Worm (Caenorhabditis elegans): ENCODE measurements around the gene F38A5.8.
A peak's percentile ranks its signal among the peaks of the same experiment; 100 is the strongest.

F38A5.8 gene

DNA sequence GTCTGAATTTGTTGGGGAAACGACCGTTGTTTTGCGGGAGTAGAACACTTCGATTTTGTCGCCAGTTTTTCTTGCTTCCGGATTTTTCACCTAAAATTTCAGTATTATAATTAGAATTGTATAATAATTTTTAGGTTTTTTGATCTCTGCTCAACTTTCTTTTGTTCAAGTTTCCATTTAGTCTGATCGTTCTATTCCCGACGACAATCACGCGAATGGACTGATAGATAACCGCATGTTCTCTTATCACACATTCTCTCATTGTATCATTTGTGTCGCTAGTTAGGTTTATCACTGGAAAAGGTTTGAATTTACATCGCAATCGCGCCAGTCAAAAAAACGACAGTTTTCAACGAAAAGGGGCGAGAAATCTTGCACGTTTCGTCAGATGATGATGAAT is 44.7 kb upstream of the F38A5.8 start (continued):
- TF ChIP-seq dmd-8 (GFP tag; IDR thresholded peaks at IDR 0.05): no peak
- no peak for TF ChIP-seq unc-62 (GFP tag; optimal IDR thresholded peaks at IDR 0.05 in 1 of 2)
- TF ChIP-seq unc-62 (tag; optimal IDR thresholded peaks at IDR 0.05): no peak
- no peak for TF ChIP-seq D1046.2 (GFP tag; IDR thresholded peaks at IDR 0.05)
- no peak for TF ChIP-seq mxl-2 (GFP tag; conservative IDR thresholded peaks at IDR 0.05)
- peak; percentile 50; the same call in 1 of the 2 replicates for TF ChIP-seq lin-1 (GFP tag; IDR thresholded peaks at IDR 0.05)
- TF ChIP-seq zfp-2 (tag; optimal IDR thresholded peaks at IDR 0.05): no peak
- no peak for TF ChIP-seq F49E8.2 (tag; optimal IDR thresholded peaks at IDR 0.05; ENCODE audit: borderline replicate concordance)
- no peak for TF ChIP-seq ceh-62 (tag; optimal IDR thresholded peaks at IDR 0.05)
- TF ChIP-seq nhr-11 (tag; optimal IDR thresholded peaks at IDR 0.05): no peak
- TF ChIP-seq php-3 (GFP tag; IDR thresholded peaks at IDR 0.05): peak; percentile 61
- no peak for TF ChIP-seq nhr-111 (GFP tag; optimal IDR thresholded peaks at IDR 0.05)
- peak; percentile 83 for TF ChIP-seq hlh-11 (tag; optimal IDR thresholded peaks at IDR 0.05)
- TF ChIP-seq sdz-12 (GFP tag; optimal IDR thresholded peaks at IDR 0.05): no peak
- TF ChIP-seq gei-8 (GFP tag; optimal IDR thresholded peaks at IDR 0.05): no peak
- TF ChIP-seq lsy-2 (tag; optimal IDR thresholded peaks at IDR 0.05): no peak
- TF ChIP-seq zip-11 (GFP tag; IDR thresholded peaks at IDR 0.05): no peak
- no peak for TF ChIP-seq ZK337.2 (GFP tag; IDR thresholded peaks at IDR 0.05)
- TF ChIP-seq unc-130 (GFP tag; optimal IDR thresholded peaks at IDR 0.05): no peak
- no peak for TF ChIP-seq mdt-29 (GFP tag; IDR thresholded peaks at IDR 0.05)
- no peak for TF ChIP-seq nhr-25 (tag; optimal IDR thresholded peaks at IDR 0.05; ENCODE audit: borderline replicate concordance, insufficient read depth)
- TF ChIP-seq jun-1 (tag; optimal IDR thresholded peaks at IDR 0.05): no peak

DNA sequence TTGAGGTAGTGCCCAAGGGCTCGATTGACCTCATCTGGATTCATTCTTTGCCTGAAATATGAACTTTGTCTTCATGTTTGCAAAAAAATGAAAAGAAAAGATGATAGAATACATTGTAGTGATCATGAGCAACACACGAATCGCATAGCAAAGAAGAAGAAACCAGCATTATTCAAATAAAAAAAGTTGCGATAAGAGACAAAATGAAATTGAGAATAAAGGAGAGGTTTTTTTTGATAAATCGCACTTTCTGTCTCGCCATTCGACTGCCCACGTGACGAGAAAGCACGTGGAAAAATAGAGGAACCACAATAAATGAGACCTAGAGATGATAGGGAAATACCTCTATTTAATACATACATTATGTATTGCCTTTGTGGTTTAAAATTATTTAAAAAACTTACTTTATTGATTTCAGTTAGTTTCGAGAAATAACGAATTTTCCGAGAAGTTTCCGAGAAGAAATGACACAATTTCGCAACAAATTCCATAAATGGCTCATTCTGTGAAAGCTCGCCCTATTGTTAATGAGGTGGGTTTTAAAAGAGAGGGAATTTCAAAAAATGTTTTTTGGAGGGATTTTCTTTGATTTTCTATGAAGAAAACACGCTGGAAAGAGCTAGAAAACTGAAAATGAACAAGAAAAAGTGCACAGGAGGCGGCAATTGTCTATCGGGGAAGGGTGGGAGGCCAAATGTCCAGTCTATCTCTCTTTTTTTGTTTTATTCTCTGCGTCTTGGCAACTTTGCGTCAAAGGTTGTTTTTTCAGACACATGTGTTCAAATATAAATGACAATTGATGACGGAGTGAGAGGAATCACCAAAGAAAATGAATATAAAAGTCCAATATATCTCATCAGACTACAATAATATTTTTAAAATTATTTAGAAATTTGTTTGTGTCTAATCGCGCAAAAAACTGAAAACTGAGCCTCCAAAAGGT is 43.9 kb upstream of the F38A5.8 start, which contains the start of gene paqr-1:
Gene paqr-1 (minus strand): TSS at position 51 of the 943 bp plus-strand sequence.
- no peak for TF ChIP-seq nhr-41 (GFP tag; IDR thresholded peaks at IDR 0.05)
- TF ChIP-seq ctbp-1 (GFP tag; IDR thresholded peaks at IDR 0.05): no peak
- TF ChIP-seq tag-97 (GFP tag; IDR thresholded peaks at IDR 0.05): no peak
- no peak for TF ChIP-seq F44E2.7 (GFP tag; IDR thresholded peaks at IDR 0.05)
- no peak for TF ChIP-seq Y105C5A.15 (GFP tag; IDR thresholded peaks at IDR 0.05)
- peak; percentile 34 for TF ChIP-seq mep-1 (tag; optimal IDR thresholded peaks at IDR 0.05)
- TF ChIP-seq tra-1 (GFP tag; IDR thresholded peaks at IDR 0.05): no peak
- TF ChIP-seq set-16 (GFP tag; IDR thresholded peaks at IDR 0.05): no peak
- TF ChIP-seq gei-8 (GFP tag; optimal IDR thresholded peaks at IDR 0.05): no peak
- no peak for TF ChIP-seq lin-39 (tag; optimal IDR thresholded peaks at IDR 0.05)
- TF ChIP-seq aly-2 (tag; optimal IDR thresholded peaks at IDR 0.05): no peak
- TF ChIP-seq mdl-1 (tag; optimal IDR thresholded peaks at IDR 0.05): peak in 1 of 2 experiments; percentile 74
- TF ChIP-seq pqm-1 (tag; optimal IDR thresholded peaks at IDR 0.05): no peak
- TF ChIP-seq ztf-11 (tag; optimal IDR thresholded peaks at IDR 0.05): no peak
- TF ChIP-seq mes-2 (tag; optimal IDR thresholded peaks at IDR 0.05; ENCODE audit: poor library complexity, severe bottlenecking): peak; percentile 23
- no peak for TF ChIP-seq nhr-6 (tag; optimal IDR thresholded peaks at IDR 0.05)
- TF ChIP-seq dmd-6 (GFP tag; IDR thresholded peaks at IDR 0.05): peak; percentile 58
- no peak for TF ChIP-seq rbr-2 (tag; optimal IDR thresholded peaks at IDR 0.05)
- TF ChIP-seq T26A8.4 (GFP tag; IDR thresholded peaks at IDR 0.05): no peak
- TF ChIP-seq jun-1 (tag; optimal IDR thresholded peaks at IDR 0.05): no peak
- no peak for TF ChIP-seq ceh-44 (GFP tag; IDR thresholded peaks at IDR 0.05)
- no peak for TF ChIP-seq madf-9 (GFP tag; conservative IDR thresholded peaks at IDR 0.05)
- no peak for TF ChIP-seq nhr-42 (GFP tag; IDR thresholded peaks at IDR 0.05)
- TF ChIP-seq madf-5 (GFP tag; IDR thresholded peaks at IDR 0.05): no peak
- no peak for TF ChIP-seq unc-39 (tag; optimal IDR thresholded peaks at IDR 0.05)
- TF ChIP-seq mxl-3 (GFP tag; optimal IDR thresholded peaks at IDR 0.05): peak; percentile 49
- no peak for TF ChIP-seq zfp-3 (GFP tag; conservative IDR thresholded peaks at IDR 0.05)
- no peak for TF ChIP-seq ceh-20 (GFP tag; IDR thresholded peaks at IDR 0.05)
- peak; percentile 56 for TF ChIP-seq dve-1 (tag; optimal IDR thresholded peaks at IDR 0.05; ENCODE audit: insufficient read depth)
- no peak for TF ChIP-seq F49E8.2 (tag; optimal IDR thresholded peaks at IDR 0.05; ENCODE audit: borderline replicate concordance)
